Worm (Caenorhabditis elegans) whole organism, young adult: ENCODE measurements around the gene nhr-13.

Experiments used
- B0019.2 ChIP-seq: fragments of 200-800 bp; sonication (Bioruptor generic); conservative IDR thresholded peaks from 2 replicates; pipeline ENCODE4 v1.3.6; 2022; ENCODE audit warnings: missing genetic modification reagents, missing genetic modification characterization, missing compliant biosample characterization
- B0035.1 ChIP-seq: sonication (generic microtip); optimal IDR thresholded peaks from 2 replicates; lab custom pipeline; 2016; ENCODE audit warnings: missing genetic modification characterization, mild to moderate bottlenecking, missing compliant biosample characterization, missing genotype, missing genetic modification reagents
- B0261.1 ChIP-seq: sonication (generic microtip); optimal IDR thresholded peaks from 2 replicates; lab custom pipeline; 2016; ENCODE audit warnings: mild to moderate bottlenecking, missing genetic modification characterization, moderate library complexity, missing compliant biosample characterization
- B0336.3 ChIP-seq: fragments of 200-800 bp; sonication (Bioruptor generic); IDR thresholded peaks from 2 replicates; pipeline ENCODE4 v1.3.6; 2022; ENCODE audit warnings: missing genetic modification characterization, missing compliant biosample characterization
- F33H1.4 ChIP-seq: fragments of 200-800 bp; sonication (Bioruptor generic); IDR thresholded peaks from 2 replicates; pipeline ENCODE4 v1.3.6; 2022; ENCODE audit warnings: missing genetic modification reagents, missing genetic modification characterization, missing compliant biosample characterization
- F52B5.7 ChIP-seq: sonication (generic microtip); optimal IDR thresholded peaks from 2 replicates; lab custom pipeline; 2016; ENCODE audit warnings: mild to moderate bottlenecking, missing genetic modification characterization, missing compliant biosample characterization
- F55B11.4 ChIP-seq: sonication (generic microtip); optimal IDR thresholded peaks from 2 replicates; lab custom pipeline; 2016; ENCODE audit warnings: missing compliant biosample characterization, missing genetic modification characterization, borderline replicate concordance; ENCODE audit not compliant: insufficient read depth
- K12H6.12 ChIP-seq: fragments of 200-800 bp; sonication (Bioruptor generic); optimal IDR thresholded peaks from 2 replicates; lab custom pipeline; 2018; ENCODE audit warnings: mild to moderate bottlenecking, missing genetic modification characterization, missing compliant biosample characterization
- T07F8.4 ChIP-seq: sonication (generic microtip); optimal IDR thresholded peaks from 2 replicates; lab custom pipeline; 2016; ENCODE audit warnings: mild to moderate bottlenecking, missing genetic modification characterization, moderate library complexity, missing compliant biosample characterization
- Y53G8AR.9 ChIP-seq: fragments of 200-800 bp; sonication (Bioruptor generic); conservative IDR thresholded peaks from 2 replicates; pipeline ENCODE4 v1.3.6; 2022; ENCODE audit warnings: missing genetic modification reagents, missing genetic modification characterization, missing compliant biosample characterization
- attf-3 ChIP-seq: fragments of 200-800 bp; sonication (Bioruptor generic); conservative IDR thresholded peaks from 2 replicates; pipeline ENCODE4 v1.3.6; 2022; ENCODE audit warnings: missing genetic modification reagents, missing genetic modification characterization, missing compliant biosample characterization
- attf-5 ChIP-seq: fragments of 200-800 bp; sonication (Bioruptor generic); optimal IDR thresholded peaks from 2 replicates; lab custom pipeline; 2018; ENCODE audit warnings: mild to moderate bottlenecking, missing genetic modification characterization, missing compliant biosample characterization
- cebp-2 ChIP-seq: fragments of 200-800 bp; sonication (Bioruptor generic); IDR thresholded peaks from 2 replicates; pipeline ENCODE4 v1.3.6; 2022; ENCODE audit warnings: missing genetic modification characterization, missing compliant biosample characterization
- ceh-100 ChIP-seq: fragments of 200-800 bp; sonication (Bioruptor generic); IDR thresholded peaks from 2 replicates; pipeline ENCODE4 v1.3.6; 2022; ENCODE audit warnings: missing genetic modification reagents, missing genetic modification characterization, missing compliant biosample characterization
- chd-7 ChIP-seq: sonication (generic microtip); optimal IDR thresholded peaks from 2 replicates; lab custom pipeline; 2016; ENCODE audit warnings: mild to moderate bottlenecking, missing genetic modification characterization, moderate library complexity, missing compliant biosample characterization
- die-1 ChIP-seq: sonication (generic microtip); optimal IDR thresholded peaks from 2 replicates; lab custom pipeline; 2016; ENCODE audit warnings: missing genotype, mild to moderate bottlenecking, missing genetic modification characterization, missing compliant biosample characterization
- dpff-1 ChIP-seq: sonication (generic microtip); optimal IDR thresholded peaks from 2 replicates; lab custom pipeline; 2017; ENCODE audit warnings: mild to moderate bottlenecking, missing genetic modification characterization, missing compliant biosample characterization
- efl-1 ChIP-seq: fragments of 150-350 bp; optimal IDR thresholded peaks from 2 replicates; lab custom pipeline; 2014; ENCODE audit warnings: missing biosample characterization, missing genetic modification reagents, missing genetic modification characterization
- egl-18 ChIP-seq: fragments of 200-800 bp; sonication (Bioruptor generic); IDR thresholded peaks from 2 replicates; pipeline ENCODE4 v1.3.6; 2022; ENCODE audit warnings: missing genetic modification reagents, missing genetic modification characterization, missing compliant biosample characterization
- ekl-4 ChIP-seq: fragments of 200-800 bp; sonication (Bioruptor generic); IDR thresholded peaks from 2 replicates; pipeline ENCODE4 v1.3.6; 2022; ENCODE audit warnings: missing genetic modification reagents, missing genetic modification characterization, missing compliant biosample characterization
- fkh-3 ChIP-seq: sonication (generic microtip); optimal IDR thresholded peaks from 2 replicates; lab custom pipeline; 2016; ENCODE audit warnings: mild to moderate bottlenecking, missing genetic modification characterization, missing compliant biosample characterization
- gei-17 ChIP-seq: fragments of 200-800 bp; sonication (Bioruptor generic); optimal IDR thresholded peaks from 2 replicates; lab custom pipeline; 2018; ENCODE audit warnings: mild to moderate bottlenecking, missing genetic modification characterization, missing compliant biosample characterization
- hrde-1 ChIP-seq: sonication (generic microtip); optimal IDR thresholded peaks from 2 replicates; lab custom pipeline; 2016; ENCODE audit warnings: missing genetic modification characterization, mild to moderate bottlenecking, missing compliant biosample characterization, moderate library complexity, missing genotype, missing genetic modification reagents, borderline replicate concordance
- hsf-1 ChIP-seq: fragments of 200-800 bp; sonication (Bioruptor generic); IDR thresholded peaks from 2 replicates; pipeline ENCODE4 v1.3.6; 2022; ENCODE audit warnings: missing genetic modification reagents, missing genetic modification characterization, missing compliant biosample characterization
- lag-1 ChIP-seq: fragments of 200-800 bp; sonication (Bioruptor generic); IDR thresholded peaks from 2 replicates; pipeline ENCODE4 v1.3.6; 2022; ENCODE audit warnings: missing genetic modification reagents, missing genetic modification characterization, missing compliant biosample characterization
- lir-1 ChIP-seq: fragments of 200-800 bp; sonication (Bioruptor generic); conservative IDR thresholded peaks from 2 replicates; pipeline ENCODE4 v1.3.6; 2022; ENCODE audit warnings: missing genetic modification reagents, missing genetic modification characterization, missing compliant biosample characterization
- madf-6 ChIP-seq: fragments of 200-800 bp; sonication (Bioruptor generic); IDR thresholded peaks from 2 replicates; pipeline ENCODE4 v1.3.6; 2022; ENCODE audit warnings: missing genetic modification reagents, missing genetic modification characterization, missing compliant biosample characterization
- mcd-1 ChIP-seq: fragments of 200-800 bp; sonication (Bioruptor generic); IDR thresholded peaks from 2 replicates; pipeline ENCODE4 v1.3.6; 2022; ENCODE audit warnings: missing genetic modification reagents, missing genetic modification characterization, missing compliant biosample characterization
- mes-4 ChIP-seq: sonication (generic microtip); optimal IDR thresholded peaks from 2 replicates; lab custom pipeline; 2016; ENCODE audit warnings: missing genotype, missing genetic modification characterization, missing compliant biosample characterization
- mxl-1 ChIP-seq: sonication (generic microtip); optimal IDR thresholded peaks from 2 replicates; lab custom pipeline; 2016; ENCODE audit warnings: missing genetic modification characterization, missing compliant biosample characterization
- nhr-27 ChIP-seq: fragments of 200-800 bp; sonication (Bioruptor generic); optimal IDR thresholded peaks from 2 replicates; lab custom pipeline; 2018; ENCODE audit warnings: mild to moderate bottlenecking, missing genetic modification characterization, moderate library complexity, missing compliant biosample characterization
- pbrm-1 ChIP-seq: fragments of 200-800 bp; sonication (Bioruptor generic); IDR thresholded peaks from 2 replicates; pipeline ENCODE4 v1.3.6; 2022; ENCODE audit warnings: missing genetic modification reagents, missing genetic modification characterization, missing compliant biosample characterization
- pha-4 ChIP-seq: fragments of 150-350 bp; sonication (generic microtip); optimal IDR thresholded peaks from 2 replicates; lab custom pipeline; 2014; ENCODE audit warnings: missing biosample characterization, missing genetic modification reagents, missing genetic modification characterization
- rcor-1 ChIP-seq: fragments of 200-800 bp; sonication (Bioruptor generic); IDR thresholded peaks from 2 replicates; pipeline ENCODE4 v1.3.6; 2022; ENCODE audit warnings: missing genetic modification reagents, missing genetic modification characterization, missing compliant biosample characterization
- rec-8 ChIP-seq, 2 experiments: sonication (generic microtip); optimal IDR thresholded peaks; 2 replicates each; lab custom pipeline; 2016; ENCODE audit warnings: mild to moderate bottlenecking in 2 of 2, missing genetic modification characterization in 2 of 2, missing genetic modification reagents in 2 of 2, missing genotype in 2 of 2, missing biosample characterization in 1 of 2, missing compliant biosample characterization in 1 of 2, moderate library complexity in 1 of 2
- sdz-38 ChIP-seq: sonication (generic microtip); optimal IDR thresholded peaks from 2 replicates; lab custom pipeline; 2016; ENCODE audit warnings: missing genotype, missing genetic modification characterization, missing compliant biosample characterization
- somi-1 ChIP-seq: fragments of 200-800 bp; sonication (Bioruptor generic); optimal IDR thresholded peaks from 2 replicates; lab custom pipeline; 2018; ENCODE audit warnings: mild to moderate bottlenecking, missing genetic modification characterization, missing compliant biosample characterization
- sptf-2 ChIP-seq: fragments of 200-800 bp; sonication (Bioruptor generic); optimal IDR thresholded peaks from 2 replicates; lab custom pipeline; 2018; ENCODE audit warnings: mild to moderate bottlenecking, missing genetic modification characterization, missing compliant biosample characterization
- tbp1 ChIP-seq: fragments of 200-800 bp; sonication (Bioruptor generic); optimal IDR thresholded peaks from 2 replicates; lab custom pipeline; 2018; ENCODE audit warnings: mild to moderate bottlenecking, missing genetic modification characterization, missing compliant biosample characterization
- unc-130 ChIP-seq: sonication (generic microtip); optimal IDR thresholded peaks from 2 replicates; lab custom pipeline; 2016; ENCODE audit warnings: missing genetic modification reagents, missing genetic modification characterization, missing compliant biosample characterization
- ztf-22 ChIP-seq: fragments of 200-800 bp; sonication (Bioruptor generic); optimal IDR thresholded peaks from 2 replicates; lab custom pipeline; 2018; ENCODE audit warnings: mild to moderate bottlenecking, missing genetic modification characterization, moderate library complexity, missing compliant biosample characterization
- ztf-25 ChIP-seq: fragments of 200-800 bp; sonication (Bioruptor generic); IDR thresholded peaks from 2 replicates; pipeline ENCODE4 v1.3.6; 2022; ENCODE audit warnings: missing genetic modification reagents, missing genetic modification characterization, missing compliant biosample characterization
- ztf-28 ChIP-seq: fragments of 200-800 bp; sonication (Bioruptor generic); IDR thresholded peaks from 2 replicates; pipeline ENCODE4 v1.3.6; 2022; ENCODE audit warnings: missing genetic modification reagents, missing genetic modification characterization, missing compliant biosample characterization

nhr-13 gene

ce11 chrV:2166679-2167078 is 25.6 kb upstream of the nhr-13 start, which contains the start of gene srbc-19:
srbc-19 (minus strand) TSS chrV:2166779.
- TF ChIP-seq ztf-28 (GFP tag; lab: Robert Waterston, UW), result no peak
- TF ChIP-seq B0261.1, result no peak
- no peak for TF ChIP-seq madf-6 (GFP tag; lab: Robert Waterston, UW)
- no peak for TF ChIP-seq B0035.1 (tag; lab: Kevin White, UChicago)
- no peak for TF ChIP-seq B0336.3 (GFP tag; lab: Robert Waterston, UW)
- no peak for TF ChIP-seq gei-17 (GFP tag; lab: Kevin White, UChicago)
- TF ChIP-seq pha-4 (tag; lab: Kevin White, UChicago), result no peak
- TF ChIP-seq cebp-2 (GFP tag; lab: Robert Waterston, UW), result no peak
- no peak for TF ChIP-seq dpff-1 (tag; lab: Kevin White, UChicago)
- TF ChIP-seq attf-3, result no peak
- no peak for TF ChIP-seq sptf-2 (GFP tag; lab: Kevin White, UChicago)

DNA sequence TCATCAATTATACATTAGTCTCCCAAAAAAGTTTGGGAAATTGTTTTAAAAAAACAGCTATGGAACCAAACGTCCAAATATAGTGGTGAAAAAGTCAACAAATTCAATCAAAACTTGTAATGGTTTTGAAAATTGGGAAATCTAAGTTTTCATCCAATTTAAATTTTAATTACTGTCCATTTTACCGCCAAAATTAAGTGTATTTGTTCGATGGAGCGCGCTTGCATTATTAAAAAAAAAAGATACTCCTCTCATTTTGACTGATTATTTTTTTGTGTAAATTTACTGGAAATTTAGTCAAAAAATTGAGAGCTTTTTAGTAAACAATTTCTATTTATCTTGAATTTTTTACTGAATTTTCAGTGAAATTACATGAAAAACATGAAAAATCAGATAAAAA is 17.8 kb upstream of the nhr-13 start:
- no peak for TF ChIP-seq T07F8.4 (tag; lab: Kevin White, UChicago)
- TF ChIP-seq rec-8 (tag; optimal IDR thresholded peaks at IDR 0.05; lab: Kevin White, UChicago), result no peak
- TF ChIP-seq hrde-1, result no peak
- no peak for TF ChIP-seq die-1 (tag; lab: Kevin White, UChicago)
- no peak for TF ChIP-seq lir-1 (GFP tag; lab: Robert Waterston, UW)
- TF ChIP-seq F55B11.4 (tag; lab: Kevin White, UChicago), result no peak
- TF ChIP-seq B0019.2 (GFP tag; lab: Robert Waterston, UW), result no peak
- no peak for TF ChIP-seq cebp-2 (GFP tag; lab: Robert Waterston, UW)
- TF ChIP-seq F52B5.7 (tag; lab: Kevin White, UChicago), result no peak

DNA sequence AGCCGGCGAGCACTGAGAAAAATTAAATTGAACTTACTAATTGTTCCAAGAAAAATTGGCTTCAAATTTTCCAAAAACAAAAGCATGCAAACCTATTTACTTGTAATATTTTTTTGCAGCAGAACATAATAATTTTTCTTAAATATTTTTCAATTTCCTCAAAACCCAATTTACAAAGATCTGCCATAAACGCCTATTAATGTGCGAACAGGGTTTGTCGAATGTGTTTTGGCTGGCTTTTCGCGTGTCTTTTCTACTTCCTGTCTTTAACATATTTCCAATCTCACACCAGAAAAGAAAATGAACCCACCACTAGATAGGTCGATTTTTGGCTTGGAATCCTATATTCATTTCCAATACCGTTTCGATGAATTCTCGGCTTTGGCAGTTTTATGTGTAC is 17.0 kb upstream of the nhr-13 start, which contains the start of gene C45H4.18:
C45H4.18 (plus strand) TSS at position 301 of the 400 bp plus-strand sequence.
- TF ChIP-seq attf-5 (GFP tag; lab: Kevin White, UChicago), result no peak

DNA sequence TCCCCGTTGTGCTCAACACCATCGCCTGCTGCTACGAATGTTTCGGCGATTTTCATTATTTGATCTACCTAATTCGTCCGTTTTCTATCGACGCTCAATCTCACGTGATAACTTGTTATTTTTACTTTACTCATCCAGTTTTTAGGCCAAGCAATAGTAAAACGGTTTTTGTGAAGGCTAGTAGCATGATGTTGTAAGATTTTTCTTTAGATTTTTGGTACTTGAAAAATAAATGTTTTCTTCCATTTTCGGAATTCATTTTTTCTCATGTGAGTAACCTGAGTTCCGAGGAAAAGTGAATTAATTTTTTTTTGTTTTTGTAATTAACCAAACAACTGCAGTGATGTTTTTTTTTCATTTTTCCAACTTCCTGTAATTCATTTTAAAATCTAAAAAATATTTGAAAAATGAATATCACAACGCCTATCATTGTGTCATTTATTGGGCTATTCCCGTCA is 14.9 kb upstream of the nhr-13 start, which contains the start of gene srbc-17:
srbc-17 (plus strand) TSS at position 408 of the 458 bp plus-strand sequence.
- TF ChIP-seq ztf-25 (GFP tag; lab: Robert Waterston, UW) (no peak), F33H1.4 (GFP tag; lab: Robert Waterston, UW) (no peak), nhr-27 (no peak), efl-1 (GFP tag; lab: Kevin White, UChicago) (no peak), fkh-3 (no peak), chd-7 (tag; lab: Kevin White, UChicago) (no peak), somi-1 (no peak), Y53G8AR.9 (no peak), gei-17 (GFP tag; lab: Kevin White, UChicago) (no peak), pha-4 (tag; lab: Kevin White, UChicago) (no peak), K12H6.12 (tag; lab: Kevin White, UChicago) (no peak), ekl-4 (GFP tag; lab: Robert Waterston, UW) (no peak), mcd-1 (GFP tag; lab: Robert Waterston, UW) (no peak), egl-18 (GFP tag; lab: Robert Waterston, UW) (no peak)

- TF ChIP-seq lag-1 (GFP tag; lab: Robert Waterston, UW), result no peak
- no peak for TF ChIP-seq mxl-1 (tag; lab: Kevin White, UChicago)
- no peak for TF ChIP-seq unc-130 (GFP tag; lab: Kevin White, UChicago)
- no peak for TF ChIP-seq ztf-22 (GFP tag; lab: Kevin White, UChicago)
- no peak for TF ChIP-seq ztf-25 (GFP tag; lab: Robert Waterston, UW)
- no peak for TF ChIP-seq mes-4 (tag; lab: Kevin White, UChicago)
- TF ChIP-seq sdz-38, result no peak
- TF ChIP-seq gei-17 (GFP tag; lab: Kevin White, UChicago), result no peak
- no peak for TF ChIP-seq hsf-1 (GFP tag; lab: Robert Waterston, UW)
- TF ChIP-seq tbp1 (GFP tag; lab: Kevin White, UChicago), result no peak
- no peak for TF ChIP-seq rcor-1 (GFP tag; lab: Robert Waterston, UW)
- TF ChIP-seq ceh-100, result no peak
- TF ChIP-seq F33H1.4 (GFP tag; lab: Robert Waterston, UW), result no peak
- TF ChIP-seq pbrm-1 (GFP tag; lab: Robert Waterston, UW), result no peak
These were observed 13.1 kb upstream of the nhr-13 start, which contains the start of gene cyp-33C1 for ce11 chrV:2179214-2179613. cyp-33C1 (plus strand) TSS chrV:2179514.
